Fruit fly (Drosophila melanogaster) whole organism, prepupa: ENCODE results near the gene Kr-h1.

ENCODE experiments used
- CG11294 ChIP-seq: fragments of 200-800 bp; sonication (Bioruptor generic); IDR thresholded peaks from 2 replicates; pipeline ENCODE4 v1.3.6; 2022; ENCODE audit warnings: missing biosample characterization, missing genetic modification characterization
- CG3032 ChIP-seq: fragments of 200-800 bp; optimal IDR thresholded peaks from 2 replicates; lab custom pipeline; 2019; ENCODE audit warnings: missing biosample characterization, mild to moderate bottlenecking, missing genetic modification characterization, moderate library complexity
- CG6163 ChIP-seq: fragments of 200-800 bp; sonication (Bioruptor generic); IDR thresholded peaks from 3 replicates; pipeline ENCODE4 v1.3.6; 2022; ENCODE audit warnings: missing biosample characterization, missing genetic modification characterization
- CG8119 ChIP-seq: fragments of 200-800 bp; sonication (Bioruptor generic); IDR thresholded peaks from 3 replicates; pipeline ENCODE4 v1.3.6; 2022; ENCODE audit warnings: missing biosample characterization, missing genetic modification characterization
- Hr38 ChIP-seq: sonication (Bioruptor generic); optimal IDR thresholded peaks from 2 replicates; lab custom pipeline; 2016; ENCODE audit warnings: missing biosample characterization, missing genetic modification characterization
- Hr39 ChIP-seq: fragments of 200-800 bp; sonication (Bioruptor generic); optimal IDR thresholded peaks from 2 replicates; lab custom pipeline; 2016; ENCODE audit warnings: missing biosample characterization, missing genetic modification characterization
- Smox ChIP-seq: fragments of 200-800 bp; sonication (Bioruptor generic); optimal IDR thresholded peaks from 3 replicates; lab custom pipeline; 2016; ENCODE audit warnings: missing biosample characterization, missing genetic modification characterization
- acj6 ChIP-seq: fragments of 200-800 bp; sonication (Bioruptor generic); optimal IDR thresholded peaks from 3 replicates; lab custom pipeline; 2016; ENCODE audit warnings: missing biosample characterization, missing genetic modification characterization

DNA sequence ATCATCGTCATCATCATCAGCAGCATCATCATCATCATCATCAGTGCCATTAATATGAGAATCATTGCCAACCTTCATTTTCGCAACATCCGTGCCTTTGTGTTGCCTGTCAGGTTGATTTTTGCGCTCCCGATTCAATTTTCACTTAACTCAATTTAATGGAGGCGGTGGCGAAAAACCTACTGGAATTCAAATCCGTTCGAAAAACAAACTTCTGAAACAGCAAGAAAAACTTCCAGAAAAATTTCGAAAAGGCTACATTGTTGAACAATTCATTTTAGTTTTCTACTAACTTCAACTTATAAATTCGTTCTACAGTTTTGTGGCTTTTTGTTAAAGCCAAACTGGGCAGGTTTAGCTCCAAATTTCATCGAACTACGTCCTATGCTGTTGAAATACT, 56.7 kb downstream of the Kr-h1 start, which contains the start of gene CG13991:
- TF ChIP-seq CG6163 (GFP tag; lab: Robert Waterston, UW) (no peak), Hr39 (GFP tag; lab: Kevin White, UChicago) (no peak), CG8119 (no peak), CG11294 (GFP tag; lab: Robert Waterston, UW) (no peak), acj6 (GFP tag; lab: Kevin White, UChicago) (no peak), CG3032 (tag; lab: Kevin White, UChicago) (no peak), Smox (GFP tag; lab: Kevin White, UChicago) (no peak), Hr38 (GFP tag; lab: Kevin White, UChicago) (no peak)
